Fruit fly (Drosophila melanogaster): ENCODE measurements around the gene CG3246.

DNA sequence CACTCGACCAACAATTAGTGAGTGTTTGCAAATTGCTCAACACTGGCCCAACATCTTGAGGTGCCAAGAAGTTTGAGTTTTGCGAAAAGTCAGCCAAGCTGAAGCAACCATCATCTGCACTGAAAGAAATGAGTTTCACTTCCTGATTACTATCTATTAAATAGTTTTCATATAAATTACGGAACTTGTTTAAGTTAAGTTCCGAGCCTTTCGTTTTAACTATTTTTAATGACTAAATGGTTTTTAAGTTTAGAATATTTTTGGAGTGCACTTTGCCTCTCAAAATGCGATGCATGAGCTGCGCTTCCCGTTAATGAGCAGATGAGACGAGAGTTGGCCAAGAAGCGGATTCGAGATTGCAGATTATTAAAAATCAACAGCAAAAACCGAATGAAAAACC lies 20.1 kb downstream of the CG3246 start:
- TF ChIP-seq Hr78 (GFP tag; optimal IDR thresholded peaks at IDR 0.05) (no peak), Sp1 (GFP tag; optimal IDR thresholded peaks at IDR 0.05) (no peak)

All from whole organism, wandering third instar larva.